Worm (Caenorhabditis elegans) whole organism, late embryonic: Measurements from ENCODE around the gene kin-34.
"Not testable (repeated sequence)": the region's sequence is repeated elsewhere in the genome, so short reads cannot be mapped to it uniquely, and the experiment has no call there.

Source experiments
- K09A11.1 ChIP-seq: sonication (generic microtip); optimal IDR thresholded peaks from 2 replicates; lab custom pipeline; 2017; ENCODE audit warnings: antibody characterized with exemption, mild to moderate bottlenecking, missing genetic modification characterization, missing compliant biosample characterization; ENCODE audit not compliant: insufficient read depth
- T23F11.4 ChIP-seq: fragments of 200-800 bp; sonication (Bioruptor generic); optimal IDR thresholded peaks from 2 replicates; lab custom pipeline; 2018; ENCODE audit warnings: mild to moderate bottlenecking, missing genetic modification characterization, missing compliant biosample characterization
- Y22D7AL.16 ChIP-seq: sonication (generic microtip); optimal IDR thresholded peaks from 2 replicates; lab custom pipeline; 2016; ENCODE audit warnings: missing genetic modification characterization, missing compliant biosample characterization
- ceh-14 ChIP-seq: sonication (generic microtip); optimal IDR thresholded peaks from 2 replicates; lab custom pipeline; 2016; ENCODE audit warnings: missing genotype, missing genetic modification characterization, missing compliant biosample characterization
- ceh-2 ChIP-seq: sonication (generic microtip); optimal IDR thresholded peaks from 2 replicates; lab custom pipeline; 2016; ENCODE audit warnings: missing genotype, missing genetic modification characterization, missing compliant biosample characterization
- ceh-22 ChIP-seq: sonication (generic microtip); optimal IDR thresholded peaks from 2 replicates; lab custom pipeline; 2017; ENCODE audit warnings: missing biosample characterization, missing genetic modification characterization
- ceh-30 ChIP-seq: fragments of 150-350 bp; optimal IDR thresholded peaks from 2 replicates; lab custom pipeline; 2014; ENCODE audit warnings: missing biosample characterization, missing genetic modification characterization
- ceh-31 ChIP-seq: sonication (generic microtip); optimal IDR thresholded peaks from 2 replicates; lab custom pipeline; 2016; ENCODE audit warnings: missing genetic modification characterization, missing compliant biosample characterization
- ceh-34 ChIP-seq: sonication (generic microtip); optimal IDR thresholded peaks from 2 replicates; lab custom pipeline; 2016; ENCODE audit warnings: mild to moderate bottlenecking, missing genetic modification characterization, missing compliant biosample characterization
- ceh-48 ChIP-seq: sonication (generic microtip); optimal IDR thresholded peaks from 2 replicates; lab custom pipeline; 2016; ENCODE audit warnings: missing genetic modification characterization, inconsistent platforms, missing compliant biosample characterization
- ceh-6 ChIP-seq: fragments of 200-800 bp; sonication (Bioruptor generic); optimal IDR thresholded peaks from 2 replicates; lab custom pipeline; 2018; ENCODE audit warnings: mild to moderate bottlenecking, missing genetic modification characterization, missing compliant biosample characterization
- dmd-4 ChIP-seq: sonication (generic microtip); optimal IDR thresholded peaks from 2 replicates; lab custom pipeline; 2016; ENCODE audit warnings: borderline replicate concordance, missing genetic modification characterization, missing compliant biosample characterization
- dve-1 ChIP-seq: sonication (generic microtip); optimal IDR thresholded peaks from 2 replicates; lab custom pipeline; 2017; ENCODE audit warnings: antibody characterized with exemption, mild to moderate bottlenecking, missing genetic modification characterization, missing compliant biosample characterization
- elt-2 ChIP-seq: sonication (generic microtip); optimal IDR thresholded peaks from 2 replicates; lab custom pipeline; 2016; ENCODE audit warnings: missing genetic modification reagents, missing genetic modification characterization, missing compliant biosample characterization
- ets-4 ChIP-seq: sonication (generic microtip); optimal IDR thresholded peaks from 2 replicates; lab custom pipeline; 2016; ENCODE audit warnings: missing genetic modification characterization, missing compliant biosample characterization
- fkh-10 ChIP-seq: fragments of 150-350 bp; optimal IDR thresholded peaks from 2 replicates; lab custom pipeline; 2014; ENCODE audit warnings: missing biosample characterization, missing genetic modification reagents, missing genetic modification characterization
- hlh-13 ChIP-seq: fragments of 200-800 bp; sonication (Bioruptor generic); optimal IDR thresholded peaks from 2 replicates; lab custom pipeline; 2018; ENCODE audit warnings: mild to moderate bottlenecking, missing genetic modification characterization, missing compliant biosample characterization
- hlh-6 ChIP-seq: sonication (generic microtip); optimal IDR thresholded peaks from 2 replicates; lab custom pipeline; 2016; ENCODE audit warnings: missing genotype, missing genetic modification characterization, missing compliant biosample characterization
- hlh-8 ChIP-seq: sonication (generic microtip); optimal IDR thresholded peaks from 2 replicates; lab custom pipeline; 2016; ENCODE audit warnings: missing genotype, missing genetic modification characterization, missing compliant biosample characterization
- lim-6 ChIP-seq: sonication (generic microtip); optimal IDR thresholded peaks from 2 replicates; lab custom pipeline; 2016; ENCODE audit warnings: missing genetic modification characterization, missing compliant biosample characterization
- lin-11 ChIP-seq: fragments of 200-800 bp; sonication (Bioruptor generic); optimal IDR thresholded peaks from 2 replicates; lab custom pipeline; 2018; ENCODE audit warnings: mild to moderate bottlenecking, missing genetic modification characterization, missing compliant biosample characterization
- mec-3 ChIP-seq: sonication (generic microtip); optimal IDR thresholded peaks from 2 replicates; lab custom pipeline; 2016; ENCODE audit warnings: borderline replicate concordance, missing genetic modification characterization, missing compliant biosample characterization
- nfya-1 ChIP-seq: sonication (generic microtip); optimal IDR thresholded peaks from 2 replicates; lab custom pipeline; 2017; ENCODE audit warnings: missing genetic modification characterization, mild to moderate bottlenecking, missing compliant biosample characterization, antibody characterized with exemption, moderate library complexity
- nhr-11 ChIP-seq: fragments of 150-350 bp; optimal IDR thresholded peaks from 2 replicates; lab custom pipeline; 2014; ENCODE audit warnings: missing biosample characterization, missing genetic modification characterization
- nhr-232 ChIP-seq: sonication (generic microtip); optimal IDR thresholded peaks from 2 replicates; lab custom pipeline; 2016; ENCODE audit warnings: missing genetic modification characterization, missing compliant biosample characterization
- pax-1 ChIP-seq: fragments of 150-350 bp; optimal IDR thresholded peaks from 2 replicates; lab custom pipeline; 2014; ENCODE audit warnings: missing biosample characterization, missing genetic modification characterization
- pha-4 ChIP-seq: fragments of 150-350 bp; optimal IDR thresholded peaks from 2 replicates; lab custom pipeline; 2018; ENCODE audit warnings: missing biosample characterization, missing genetic modification reagents, missing genetic modification characterization
- pqm-1 ChIP-seq: sonication (generic microtip); optimal IDR thresholded peaks from 2 replicates; lab custom pipeline; 2016; ENCODE audit warnings: missing genetic modification characterization, missing compliant biosample characterization
- pros-1 ChIP-seq: fragments of 150-350 bp; optimal IDR thresholded peaks from 2 replicates; lab custom pipeline; 2014; ENCODE audit warnings: missing biosample characterization, missing genetic modification reagents, missing genetic modification characterization
- ref-2 ChIP-seq: sonication (generic microtip); optimal IDR thresholded peaks from 2 replicates; lab custom pipeline; 2016; ENCODE audit warnings: missing genetic modification characterization, missing compliant biosample characterization
- rnt-1 ChIP-seq: sonication (generic microtip); optimal IDR thresholded peaks from 2 replicates; lab custom pipeline; 2016; ENCODE audit warnings: missing genetic modification characterization, missing compliant biosample characterization
- tbx-7 ChIP-seq: sonication (generic microtip); optimal IDR thresholded peaks from 2 replicates; lab custom pipeline; 2016; ENCODE audit warnings: missing genotype, missing genetic modification characterization, missing compliant biosample characterization
- unc-42 ChIP-seq: sonication (generic microtip); optimal IDR thresholded peaks from 2 replicates; lab custom pipeline; 2016; ENCODE audit warnings: missing genotype, missing genetic modification characterization, missing compliant biosample characterization
- zip-5 ChIP-seq: sonication (generic microtip); optimal IDR thresholded peaks from 2 replicates; lab custom pipeline; 2016; ENCODE audit warnings: missing genetic modification characterization, missing compliant biosample characterization
- ztf-16 ChIP-seq: sonication (generic microtip); optimal IDR thresholded peaks from 2 replicates; lab custom pipeline; 2017; ENCODE audit warnings: missing genetic modification characterization, missing compliant biosample characterization

The kin-34 gene

DNA sequence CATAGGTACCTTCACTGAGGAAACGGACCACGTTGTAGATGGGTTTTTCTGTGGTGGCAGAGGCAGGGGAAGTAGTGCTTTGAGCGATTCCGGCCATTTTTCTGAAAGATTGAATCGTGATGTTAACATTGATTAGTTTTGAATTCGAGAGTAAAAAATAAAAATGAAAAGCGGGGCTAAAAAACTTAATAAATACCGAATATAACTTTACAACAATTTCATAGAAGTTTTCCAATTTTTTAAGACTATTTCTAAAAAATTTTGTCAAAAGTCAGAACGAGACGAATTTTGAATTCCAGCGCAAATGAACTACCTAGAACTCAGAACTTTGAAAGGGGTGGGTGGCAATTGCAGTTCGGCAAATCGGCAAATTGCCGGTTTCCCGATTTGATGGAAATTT lies 11.4 kb downstream of the kin-34 start, which contains the start of gene kin-33:
TSS of gene kin-33 (minus strand) at position 101 of the 400 bp plus-strand sequence.
- TF ChIP-seq ztf-16 = no peak
- TF ChIP-seq pros-1 (tag; lab: Kevin White, UChicago) = no peak
- TF ChIP-seq ceh-22 (tag; lab: Kevin White, UChicago) = no peak
- TF ChIP-seq ceh-48 (tag; lab: Kevin White, UChicago) = no peak
- no peak for TF ChIP-seq nhr-11 (tag; lab: Kevin White, UChicago)
- no peak for TF ChIP-seq mec-3
- TF ChIP-seq dmd-4 = no peak
- TF ChIP-seq nhr-232 (tag; lab: Kevin White, UChicago) = no peak
- no peak for TF ChIP-seq zip-5
- no peak for TF ChIP-seq ceh-6 (GFP tag; lab: Kevin White, UChicago)
- TF ChIP-seq Y22D7AL.16 (tag; lab: Kevin White, UChicago) = no peak
- no peak for TF ChIP-seq pqm-1 (tag; lab: Kevin White, UChicago)
- no peak for TF ChIP-seq ceh-34
- TF ChIP-seq pha-4 (tag; lab: Kevin White, UChicago) = no peak
- TF ChIP-seq lim-6 (tag; lab: Kevin White, UChicago) = no peak
- no peak for TF ChIP-seq dve-1 (tag; lab: Kevin White, UChicago)
- TF ChIP-seq lin-11 (tag; lab: Kevin White, UChicago) = no peak
- TF ChIP-seq hlh-13 (GFP tag; lab: Kevin White, UChicago) = no peak

DNA sequence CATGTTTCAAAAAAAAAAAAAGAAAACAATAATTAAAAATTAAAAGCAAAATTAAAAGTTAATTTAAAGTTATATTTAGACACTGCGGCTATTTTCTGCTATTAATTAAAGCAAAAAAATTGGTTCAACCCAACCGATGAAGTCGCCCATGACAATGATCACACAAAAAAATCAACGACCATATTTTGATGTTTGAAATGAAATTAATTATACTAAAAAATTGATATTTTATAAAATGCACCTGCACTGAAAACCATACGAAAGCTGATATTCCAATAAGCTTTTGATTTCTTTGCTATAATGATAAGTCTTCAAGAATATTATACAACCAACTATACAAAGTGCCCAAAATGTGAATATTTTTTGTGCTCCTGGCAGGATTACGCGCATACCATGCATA lies 26.4 kb downstream of the kin-34 start, which contains the start of gene srh-80:
TSS of gene srh-80 (plus strand) at position 301 of the 400 bp plus-strand sequence.
- TF ChIP-seq elt-2 (tag; lab: Kevin White, UChicago) (no peak), ceh-22 (tag; lab: Kevin White, UChicago) (no peak), T23F11.4 (GFP tag; lab: Kevin White, UChicago) (no peak), ceh-6 (GFP tag; lab: Kevin White, UChicago) (no peak), ceh-2 (tag; lab: Kevin White, UChicago) (no peak), ceh-14 (tag; lab: Kevin White, UChicago) (no peak), K09A11.1 (tag; lab: Kevin White, UChicago) (no peak), ets-4 (tag; lab: Kevin White, UChicago) (no peak)

DNA sequence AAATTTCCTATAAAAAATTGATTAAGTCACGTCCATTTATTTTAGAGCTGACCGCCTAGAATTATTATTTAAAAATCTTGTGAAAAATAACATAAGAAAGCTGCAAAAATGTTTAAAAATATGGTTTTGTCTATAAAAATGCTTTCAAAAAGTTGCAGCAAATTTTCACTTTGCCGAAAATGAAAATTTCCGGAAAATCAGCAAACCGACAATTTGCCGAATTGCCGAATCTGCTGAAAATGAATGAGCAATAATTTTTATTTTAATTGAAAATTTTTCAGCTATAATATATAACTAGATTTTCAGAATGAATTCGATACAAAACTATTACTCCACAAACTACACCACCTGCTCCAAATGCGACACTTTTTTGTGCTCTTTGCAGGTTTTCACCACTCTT lies 29.1 kb downstream of the kin-34 start, which contains the start of gene srh-78:
TSS of gene srh-78 (plus strand) at position 301 of the 400 bp plus-strand sequence.
- TF ChIP-seq pha-4 (tag; lab: Kevin White, UChicago) (no peak), mec-3 (no peak), fkh-10 (GFP tag; lab: Kevin White, UChicago) (no peak), dmd-4 (no peak)

DNA sequence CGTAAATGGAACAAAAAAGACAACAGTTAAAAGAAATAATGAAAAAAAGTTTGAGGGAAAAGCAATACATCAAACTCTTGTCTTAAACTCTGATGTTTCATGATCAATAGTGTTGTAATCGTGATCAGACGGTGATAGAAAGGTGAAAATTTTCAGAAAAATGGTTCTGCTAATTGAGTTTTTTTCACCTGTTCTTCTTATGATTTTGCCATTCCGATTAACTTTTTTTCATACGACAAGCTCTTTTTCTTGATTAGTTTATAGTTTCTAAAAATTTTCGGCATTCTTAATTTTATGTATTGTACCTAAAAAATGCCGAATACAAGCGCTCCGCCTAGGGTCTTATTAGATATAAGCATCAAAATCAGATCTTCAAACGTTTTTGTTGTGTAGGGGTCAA lies 30.3 kb downstream of the kin-34 start:
- no peak for TF ChIP-seq Y22D7AL.16 (tag; lab: Kevin White, UChicago)
- TF ChIP-seq ref-2 (tag; lab: Kevin White, UChicago) = no peak
- no peak for TF ChIP-seq pax-1
- no peak for TF ChIP-seq tbx-7
- no peak for TF ChIP-seq unc-42 (tag; lab: Kevin White, UChicago)
- no peak for TF ChIP-seq lin-11 (tag; lab: Kevin White, UChicago)
- no peak for TF ChIP-seq pros-1 (tag; lab: Kevin White, UChicago)
- no peak for TF ChIP-seq hlh-8 (tag; lab: Kevin White, UChicago)
- no peak for TF ChIP-seq ceh-30 (tag; lab: Kevin White, UChicago)
- TF ChIP-seq nfya-1 (tag; lab: Kevin White, UChicago) = no peak
- no peak for TF ChIP-seq nhr-11 (tag; lab: Kevin White, UChicago)
- TF ChIP-seq rnt-1 (tag; lab: Kevin White, UChicago) = no peak

DNA sequence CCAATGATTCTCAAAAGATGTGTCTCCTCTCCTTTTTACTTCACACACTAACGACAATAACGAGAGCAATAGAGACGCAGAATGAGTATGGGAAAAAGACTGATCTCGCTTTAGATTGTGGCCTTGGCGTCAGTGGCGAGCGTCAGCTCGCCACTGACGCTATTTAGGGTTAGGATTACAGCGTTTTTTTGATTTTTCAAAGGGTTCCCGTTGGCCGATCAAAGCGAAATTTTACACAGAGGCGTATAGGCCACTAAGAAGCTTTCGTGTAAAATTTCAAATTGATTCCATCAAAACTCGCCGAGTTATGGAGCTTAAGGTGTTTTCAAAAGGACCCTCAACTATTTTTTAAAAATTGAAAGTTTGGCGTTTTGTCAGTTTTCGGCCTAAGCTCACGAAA lies 33.3 kb downstream of the kin-34 start, which contains the start of gene DC2.5:
TSS of gene DC2.5 (minus strand) at position 101 of the 400 bp plus-strand sequence.
- TF ChIP-seq ceh-31; ceh-6 (GFP tag; lab: Kevin White, UChicago); hlh-6: not testable (repeated sequence)
